Fruit fly (Drosophila melanogaster) whole organism, prepupa: ENCODE results near the gene RecQ5.

Experiments used
- CG10631 ChIP-seq: fragments of 200-800 bp; sonication (Bioruptor generic); optimal IDR thresholded peaks from 2 replicates; lab custom pipeline; 2016; ENCODE audit warnings: missing biosample characterization, missing genetic modification characterization
- CG11294 ChIP-seq: fragments of 200-800 bp; sonication (Bioruptor generic); IDR thresholded peaks from 2 replicates; pipeline ENCODE4 v1.3.6; 2022; ENCODE audit warnings: missing biosample characterization, missing genetic modification characterization
- CG11762 ChIP-seq: fragments of 200-800 bp; sonication (Bioruptor generic); optimal IDR thresholded peaks from 3 replicates; lab custom pipeline; 2016; ENCODE audit warnings: missing biosample characterization, missing genetic modification characterization; ENCODE audit not compliant: insufficient read depth
- CG11902 ChIP-seq: fragments of 200-800 bp; sonication (Bioruptor generic); optimal IDR thresholded peaks from 3 replicates; lab custom pipeline; 2016; ENCODE audit warnings: missing biosample characterization, missing genetic modification characterization
- CG15336 ChIP-seq: fragments of 200-800 bp; sonication (Bioruptor generic); IDR thresholded peaks from 2 replicates; pipeline ENCODE4 v1.3.6; 2022; ENCODE audit warnings: missing biosample characterization, missing genetic modification characterization
- CG1621 ChIP-seq: fragments of 200-800 bp; sonication (Bioruptor generic); optimal IDR thresholded peaks from 3 replicates; lab custom pipeline; 2018; ENCODE audit warnings: missing biosample characterization, mild to moderate bottlenecking, missing genetic modification characterization
- CG16779 ChIP-seq: fragments of 200-800 bp; sonication (Bioruptor generic); optimal IDR thresholded peaks from 3 replicates; lab custom pipeline; 2017; ENCODE audit warnings: missing biosample characterization, mild to moderate bottlenecking, missing genetic modification characterization
- CG31627 ChIP-seq: fragments of 200-800 bp; sonication (Bioruptor generic); optimal IDR thresholded peaks from 3 replicates; lab custom pipeline; 2016; ENCODE audit warnings: missing biosample characterization, missing genetic modification characterization
- CG32006 ChIP-seq: fragments of 200-800 bp; sonication (Bioruptor generic); optimal IDR thresholded peaks from 3 replicates; lab custom pipeline; 2017; ENCODE audit warnings: missing biosample characterization, mild to moderate bottlenecking, missing genetic modification characterization
- CG34406 ChIP-seq: fragments of 200-800 bp; sonication (Bioruptor generic); optimal IDR thresholded peaks from 3 replicates; lab custom pipeline; 2016; ENCODE audit warnings: missing biosample characterization, missing genetic modification characterization
- CG4318 ChIP-seq: fragments of 200-800 bp; sonication (Bioruptor generic); optimal IDR thresholded peaks from 3 replicates; lab custom pipeline; 2017; ENCODE audit warnings: missing biosample characterization, mild to moderate bottlenecking, missing genetic modification characterization
- CG6163 ChIP-seq: fragments of 200-800 bp; sonication (Bioruptor generic); IDR thresholded peaks from 3 replicates; pipeline ENCODE4 v1.3.6; 2022; ENCODE audit warnings: missing biosample characterization, missing genetic modification characterization
- CG6276 ChIP-seq: fragments of 200-800 bp; sonication (Bioruptor generic); optimal IDR thresholded peaks from 2 replicates; lab custom pipeline; 2017; ENCODE audit warnings: missing biosample characterization, mild to moderate bottlenecking, missing genetic modification characterization
- CG6792 ChIP-seq: fragments of 200-800 bp; sonication (Bioruptor generic); optimal IDR thresholded peaks from 3 replicates; lab custom pipeline; 2016; ENCODE audit warnings: missing biosample characterization, missing genetic modification characterization
- CG6808 ChIP-seq: fragments of 200-800 bp; sonication (Bioruptor generic); optimal IDR thresholded peaks from 3 replicates; lab custom pipeline; 2017; ENCODE audit warnings: missing biosample characterization, missing genetic modification characterization, mild to moderate bottlenecking, moderate library complexity, missing genetic modification reagents
- CG8119 ChIP-seq: fragments of 200-800 bp; sonication (Bioruptor generic); IDR thresholded peaks from 3 replicates; pipeline ENCODE4 v1.3.6; 2022; ENCODE audit warnings: missing biosample characterization, missing genetic modification characterization
- CG8632 ChIP-seq: fragments of 200-800 bp; sonication (Bioruptor generic); optimal IDR thresholded peaks from 3 replicates; lab custom pipeline; 2016; ENCODE audit warnings: missing biosample characterization, missing genetic modification characterization
- CG9139 ChIP-seq: fragments of 200-800 bp; sonication (Bioruptor generic); optimal IDR thresholded peaks from 3 replicates; lab custom pipeline; 2017; ENCODE audit warnings: missing biosample characterization, mild to moderate bottlenecking, missing genetic modification characterization
- Eip78C ChIP-seq: fragments of 200-800 bp; sonication (Bioruptor generic); peaks from one replicate; lab custom pipeline; 2016; ENCODE audit warnings: missing biosample characterization, missing genetic modification characterization
- Eip93F ChIP-seq: fragments of 200-800 bp; sonication (Bioruptor generic); optimal IDR thresholded peaks from 2 replicates; lab custom pipeline; 2016; ENCODE audit warnings: missing biosample characterization, mild to moderate bottlenecking, missing genetic modification characterization
- Ets21C ChIP-seq: fragments of 200-800 bp; sonication (Bioruptor generic); optimal IDR thresholded peaks from 3 replicates; lab custom pipeline; 2016; ENCODE audit warnings: missing biosample characterization, missing genetic modification characterization
- Ets96B ChIP-seq: fragments of 200-800 bp; optimal IDR thresholded peaks from 2 replicates; lab custom pipeline; 2019; ENCODE audit warnings: missing biosample characterization, mild to moderate bottlenecking, missing genetic modification characterization, moderate library complexity
- Gug ChIP-seq: fragments of 200-800 bp; sonication (Bioruptor generic); IDR thresholded peaks from 2 replicates; pipeline ENCODE4 v1.3.6; 2022; ENCODE audit warnings: missing biosample characterization, missing genetic modification characterization
- Hr38 ChIP-seq: sonication (Bioruptor generic); optimal IDR thresholded peaks from 2 replicates; lab custom pipeline; 2016; ENCODE audit warnings: missing biosample characterization, missing genetic modification characterization
- Hr39 ChIP-seq: fragments of 200-800 bp; sonication (Bioruptor generic); optimal IDR thresholded peaks from 2 replicates; lab custom pipeline; 2016; ENCODE audit warnings: missing biosample characterization, missing genetic modification characterization
- Hr4 ChIP-seq: fragments of 200-800 bp; sonication (Bioruptor generic); optimal IDR thresholded peaks from 3 replicates; lab custom pipeline; 2016; ENCODE audit warnings: missing biosample characterization, missing genetic modification characterization
- Lpt ChIP-seq: fragments of 200-800 bp; sonication (Bioruptor generic); optimal IDR thresholded peaks from 3 replicates; lab custom pipeline; 2016; ENCODE audit warnings: missing biosample characterization, missing genetic modification characterization
- Met ChIP-seq: fragments of 200-800 bp; sonication (Bioruptor generic); optimal IDR thresholded peaks from 3 replicates; lab custom pipeline; 2016; ENCODE audit warnings: missing biosample characterization, missing genetic modification characterization
- OdsH ChIP-seq: fragments of 200-800 bp; sonication (Bioruptor generic); optimal IDR thresholded peaks from 3 replicates; lab custom pipeline; 2016; ENCODE audit warnings: missing biosample characterization, missing genetic modification characterization
- Smox ChIP-seq: fragments of 200-800 bp; sonication (Bioruptor generic); optimal IDR thresholded peaks from 3 replicates; lab custom pipeline; 2016; ENCODE audit warnings: missing biosample characterization, missing genetic modification characterization
- Sox15 ChIP-seq: fragments of 200-800 bp; sonication (Bioruptor generic); optimal IDR thresholded peaks from 3 replicates; lab custom pipeline; 2016; ENCODE audit warnings: missing biosample characterization, missing genetic modification characterization
- acj6 ChIP-seq: fragments of 200-800 bp; sonication (Bioruptor generic); optimal IDR thresholded peaks from 3 replicates; lab custom pipeline; 2016; ENCODE audit warnings: missing biosample characterization, missing genetic modification characterization
- cyc ChIP-seq: fragments of 200-800 bp; sonication (Bioruptor generic); optimal IDR thresholded peaks from 3 replicates; lab custom pipeline; 2016; ENCODE audit warnings: missing biosample characterization, missing genetic modification characterization
- dac ChIP-seq: fragments of 200-800 bp; sonication (Bioruptor generic); optimal IDR thresholded peaks from 2 replicates; lab custom pipeline; 2017; ENCODE audit warnings: missing biosample characterization, mild to moderate bottlenecking, missing genetic modification characterization
- dsx ChIP-seq: fragments of 200-800 bp; optimal IDR thresholded peaks from 3 replicates; lab custom pipeline; 2019; ENCODE audit warnings: missing biosample characterization, mild to moderate bottlenecking, missing genetic modification characterization, moderate library complexity; ENCODE audit not compliant: poor library complexity, severe bottlenecking
- esn ChIP-seq: fragments of 200-800 bp; sonication (Bioruptor generic); optimal IDR thresholded peaks from 2 replicates; lab custom pipeline; 2016; ENCODE audit warnings: missing biosample characterization, mild to moderate bottlenecking, missing genetic modification characterization, moderate library complexity
- fkh ChIP-seq: fragments of 200-800 bp; sonication (Bioruptor generic); optimal IDR thresholded peaks from 3 replicates; lab custom pipeline; 2017; ENCODE audit warnings: missing biosample characterization, mild to moderate bottlenecking, missing genetic modification characterization, moderate library complexity
- lz ChIP-seq: fragments of 200-800 bp; sonication (Bioruptor generic); optimal IDR thresholded peaks from 3 replicates; lab custom pipeline; 2016; ENCODE audit warnings: missing biosample characterization, missing genetic modification characterization
- net ChIP-seq: fragments of 200-800 bp; sonication (Bioruptor generic); optimal IDR thresholded peaks from 3 replicates; lab custom pipeline; 2016; ENCODE audit warnings: missing biosample characterization, missing genetic modification characterization
- pdm3 ChIP-seq: fragments of 200-800 bp; sonication (Bioruptor generic); optimal IDR thresholded peaks from 3 replicates; lab custom pipeline; 2016; ENCODE audit warnings: missing biosample characterization, missing genetic modification characterization
- salr ChIP-seq, 2 experiments: fragments of 200-800 bp; sonication (Bioruptor generic); optimal IDR thresholded peaks; 3 replicates each; lab custom pipeline; 2016 to 2018; ENCODE audit warnings: missing biosample characterization in 2 of 2, missing genetic modification characterization in 2 of 2, mild to moderate bottlenecking in 1 of 2
- spab ChIP-seq: fragments of 200-800 bp; sonication (Bioruptor generic); optimal IDR thresholded peaks from 2 replicates; lab custom pipeline; 2017; ENCODE audit warnings: missing biosample characterization, mild to moderate bottlenecking, missing genetic modification characterization, missing genetic modification reagents
- svp ChIP-seq: fragments of 200-800 bp; sonication (Bioruptor generic); peaks from one replicate; lab custom pipeline; 2016; ENCODE audit warnings: missing biosample characterization, missing genetic modification characterization
- vri ChIP-seq: fragments of 200-800 bp; sonication (Bioruptor generic); optimal IDR thresholded peaks from 3 replicates; lab custom pipeline; 2016; ENCODE audit warnings: missing biosample characterization, mild to moderate bottlenecking, missing genetic modification characterization

Gene RecQ5

DNA sequence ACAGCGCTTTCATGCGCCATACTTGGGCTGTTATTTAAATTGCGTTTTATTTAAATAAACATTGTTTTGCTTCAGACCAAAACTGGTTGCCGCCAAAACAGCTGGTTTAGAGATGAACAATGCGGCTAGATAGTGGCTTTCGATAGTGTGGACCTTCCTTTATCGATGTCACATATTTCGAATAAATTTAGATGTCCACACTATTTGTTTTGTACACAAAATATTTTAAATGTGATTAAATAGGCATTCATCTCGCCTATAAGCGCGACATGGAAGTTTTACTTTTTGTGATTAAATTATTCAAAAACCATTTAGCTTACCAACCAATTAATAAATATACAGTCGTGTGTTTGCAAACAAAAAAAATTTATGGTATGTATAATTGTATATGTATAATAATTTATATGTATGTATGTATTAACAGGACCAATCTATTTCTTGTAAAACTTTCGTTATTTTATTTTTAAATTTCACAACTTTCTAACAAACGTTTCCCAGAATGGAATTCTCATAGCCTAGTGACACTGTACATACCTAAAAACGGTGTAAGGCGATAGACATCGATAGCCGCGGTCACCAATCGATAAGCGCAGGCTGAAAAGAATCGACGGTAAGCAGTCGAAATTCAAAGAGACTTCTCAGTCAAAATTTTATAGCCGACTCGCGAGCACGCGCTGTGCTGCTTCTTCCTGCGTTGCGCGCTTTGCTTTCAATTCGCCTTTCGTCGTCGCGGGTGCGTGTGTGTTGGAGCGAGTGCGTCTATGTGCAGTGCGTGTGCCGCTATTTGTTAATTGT is at the start of gene RecQ5, which contains the start of gene dlp (continued):
- TF ChIP-seq Eip78C (GFP tag; lab: Kevin White, UChicago) (peak; percentile 92), pdm3 (GFP tag; lab: Kevin White, UChicago) (peak; percentile 78), esn (peak; percentile 82), CG10631 (peak; percentile 84), acj6 (peak; percentile 81), CG15336 (GFP tag; lab: Robert Waterston, UW) (peak; percentile 71), CG6163 (GFP tag; lab: Robert Waterston, UW) (peak; percentile 74), CG11762 (GFP tag; lab: Kevin White, UChicago) (peak; percentile 70), Hr38 (no peak), CG11902 (GFP tag; lab: Kevin White, UChicago) (peak; percentile 60)

DNA sequence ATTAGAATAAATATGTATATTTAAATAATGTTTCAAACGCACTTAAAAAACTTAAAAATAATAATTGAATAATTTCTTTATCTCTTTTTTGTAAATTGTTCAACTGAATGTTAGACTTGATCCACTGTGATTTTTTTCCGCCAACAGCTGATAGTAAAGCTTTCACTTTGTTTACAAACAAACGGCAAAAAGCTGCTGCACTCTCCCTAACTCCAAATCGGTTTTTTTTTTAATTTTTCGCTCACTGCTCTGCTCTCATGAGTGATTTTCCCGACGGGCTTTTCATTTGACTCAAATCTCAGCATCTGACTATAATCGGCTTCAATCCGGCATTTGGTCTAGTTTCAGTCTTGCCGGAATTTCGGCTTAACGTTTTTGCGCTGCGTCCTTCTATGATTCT is 49.6 kb upstream of the RecQ5 start:
- peak; percentile 58 for TF ChIP-seq CG15336 (GFP tag; lab: Robert Waterston, UW)
- TF ChIP-seq cyc (GFP tag; lab: Kevin White, UChicago), result no peak
- TF ChIP-seq CG6276 (GFP tag; lab: Kevin White, UChicago), result peak; percentile 23
- no peak for TF ChIP-seq CG6808 (GFP tag; lab: Kevin White, UChicago)
- 0 out of 3 replicates have a peak, but pooled peaks have one; percentile 13 for TF ChIP-seq CG6163 (GFP tag; lab: Robert Waterston, UW)
- TF ChIP-seq, all 60 proteins: peak for 3

DNA sequence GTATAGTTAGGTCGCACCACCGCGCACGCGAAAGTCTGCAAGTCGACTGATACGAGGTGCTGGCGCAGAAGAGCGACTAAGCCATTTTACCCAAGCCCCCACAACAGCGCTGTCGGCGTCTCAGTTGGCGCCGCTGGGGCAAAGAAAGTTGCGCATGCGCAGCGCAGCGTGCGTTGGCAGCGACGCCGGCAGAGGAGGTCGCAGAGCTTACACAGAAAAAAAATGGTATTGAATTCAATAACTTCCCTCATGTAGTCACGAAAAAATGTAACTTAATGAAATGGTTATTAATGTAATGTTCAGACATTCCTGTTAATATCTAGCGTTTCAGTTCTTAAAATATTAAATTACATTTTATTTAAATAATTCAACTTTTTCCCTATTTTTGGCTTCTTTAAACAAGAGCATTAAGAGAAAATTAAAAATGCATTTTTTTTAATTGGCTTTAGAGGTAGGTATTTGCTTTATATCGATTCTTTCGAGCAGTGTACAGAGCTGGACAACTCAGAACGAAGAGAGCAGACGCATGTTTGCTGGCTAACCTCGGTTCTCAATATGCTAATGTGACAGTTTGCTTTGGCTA is 46.3 kb upstream of the RecQ5 start, which contains the start of gene CG4914:
Gene CG4914 (minus strand): TSS at position 51 of the 583 bp plus-strand sequence.
- TF ChIP-seq Hr39 (GFP tag; lab: Kevin White, UChicago) (peak; percentile 76), salr (GFP tag; optimal IDR thresholded peaks at IDR 0.05; lab: Kevin White, UChicago) (peak; percentile 13 to 90), CG34406 (peak; percentile 85), cyc (GFP tag; lab: Kevin White, UChicago) (peak; percentile 78), dac (GFP tag; lab: Kevin White, UChicago) (peak; percentile 63), Sox15 (GFP tag; lab: Kevin White, UChicago) (peak; percentile 71), CG10631 (peak; percentile 88), CG32006 (GFP tag; lab: Kevin White, UChicago) (peak; percentile 94), dsx (GFP tag; lab: Kevin White, UChicago) (peak; percentile 70), CG6792 (GFP tag; lab: Kevin White, UChicago) (peak; percentile 84), pdm3 (GFP tag; lab: Kevin White, UChicago) (peak; percentile 72), Ets21C (peak; percentile 64), Eip93F (GFP tag; lab: Kevin White, UChicago) (peak; percentile 1), Smox (GFP tag; lab: Kevin White, UChicago) (peak; percentile 89), Gug (GFP tag; lab: Robert Waterston, UW) (peak; percentile 67), Eip78C (GFP tag; lab: Kevin White, UChicago) (peak; percentile 94), svp (peak; percentile 96), Met (GFP tag; lab: Kevin White, UChicago) (peak; percentile 87), CG6163 (GFP tag; lab: Robert Waterston, UW) (peak; percentile 78; the same call in 2 of the 3 replicates), CG11294 (GFP tag; lab: Robert Waterston, UW) (peak; percentile 51), lz (GFP tag; lab: Kevin White, UChicago) (peak; percentile 86), CG8632 (GFP tag; lab: Kevin White, UChicago) (peak; percentile 79), Hr38 (no peak), OdsH (GFP tag; lab: Kevin White, UChicago) (peak; percentile 88), CG1621 (tag; lab: Kevin White, UChicago) (no peak), Lpt (peak; percentile 65), CG4318 (GFP tag; lab: Kevin White, UChicago) (peak; percentile 88), net (GFP tag; lab: Kevin White, UChicago) (peak; percentile 85), CG8119 (GFP tag; lab: Robert Waterston, UW) (peak; percentile 90), Ets96B (peak; percentile 78), CG9139 (GFP tag; lab: Kevin White, UChicago) (no peak), CG16779 (tag; lab: Kevin White, UChicago) (peak; percentile 76), CG31627 (GFP tag; lab: Kevin White, UChicago) (peak; percentile 81), fkh (no peak), Hr4 (peak; percentile 65), vri (peak; percentile 26), acj6 (peak; percentile 87), spab (GFP tag; lab: Kevin White, UChicago) (peak; percentile 71)
